Fruit fly (Drosophila melanogaster) whole organism, embryonic: Measurements from ENCODE around the gene Trm7-32.

Experiments used
- Asciz ChIP-seq: fragments of 200-800 bp; sonication (Bioruptor generic); optimal IDR thresholded peaks from 2 replicates; lab custom pipeline; 2017; ENCODE audit warnings: missing biosample characterization, mild to moderate bottlenecking, missing genetic modification characterization, missing genetic modification reagents
- Awh ChIP-seq: fragments of 200-800 bp; sonication (Bioruptor generic); IDR thresholded peaks from 2 replicates; pipeline ENCODE4, ENCODE4 v1.3.6; 2022; ENCODE audit warnings: missing biosample characterization, missing genetic modification characterization
- CG11085 ChIP-seq: fragments of 200-800 bp; sonication (Bioruptor generic); IDR thresholded peaks from 2 replicates; pipeline ENCODE4 v1.3.6; 2022; ENCODE audit warnings: missing biosample characterization, missing genetic modification characterization
- CG11504 ChIP-seq: fragments of 200-800 bp; sonication (Bioruptor generic); optimal IDR thresholded peaks from 3 replicates; lab custom pipeline; 2019; ENCODE audit warnings: missing biosample characterization, mild to moderate bottlenecking, missing genetic modification characterization, moderate library complexity
- CG12769 ChIP-seq: fragments of 200-800 bp; sonication (Bioruptor generic); optimal IDR thresholded peaks from 2 replicates; lab custom pipeline; 2019; ENCODE audit warnings: missing biosample characterization, mild to moderate bottlenecking, missing genetic modification characterization, moderate library complexity
- CG15011 ChIP-seq: fragments of 200-800 bp; sonication (Bioruptor generic); optimal IDR thresholded peaks from 3 replicates; lab custom pipeline; 2018; ENCODE audit warnings: missing biosample characterization, mild to moderate bottlenecking, missing genetic modification characterization
- CG15479 ChIP-seq: fragments of 200-800 bp; sonication (Bioruptor generic); optimal IDR thresholded peaks from 3 replicates; lab custom pipeline; 2019; ENCODE audit warnings: missing biosample characterization, mild to moderate bottlenecking, missing genetic modification characterization, moderate library complexity
- CG18619 ChIP-seq: fragments of 200-800 bp; sonication (Bioruptor generic); optimal IDR thresholded peaks from 3 replicates; lab custom pipeline; 2017; ENCODE audit warnings: missing biosample characterization, mild to moderate bottlenecking, missing genetic modification characterization
- CG2120 ChIP-seq: fragments of 200-800 bp; sonication (Bioruptor generic); optimal IDR thresholded peaks from 3 replicates; lab custom pipeline; 2016; ENCODE audit warnings: missing biosample characterization, missing genetic modification characterization
- CG3281 ChIP-seq: fragments of 200-800 bp; sonication (Bioruptor generic); optimal IDR thresholded peaks from 3 replicates; lab custom pipeline; 2017; ENCODE audit warnings: missing biosample characterization, mild to moderate bottlenecking, missing genetic modification characterization
- CG4282 ChIP-seq: fragments of 200-800 bp; sonication (Bioruptor generic); optimal IDR thresholded peaks from 2 replicates; lab custom pipeline; 2016; ENCODE audit warnings: missing biosample characterization, missing genetic modification characterization
- CG4404 ChIP-seq: fragments of 200-800 bp; sonication (Bioruptor generic); IDR thresholded peaks from 2 replicates; pipeline ENCODE4 v1.3.6; 2022; ENCODE audit warnings: missing biosample characterization, missing genetic modification characterization
- CG4707 ChIP-seq: fragments of 200-800 bp; sonication (Bioruptor generic); optimal IDR thresholded peaks from 2 replicates; lab custom pipeline; 2018; ENCODE audit warnings: missing biosample characterization, mild to moderate bottlenecking, missing genetic modification characterization, moderate library complexity
- CG5245 ChIP-seq: fragments of 200-800 bp; sonication (Bioruptor generic); optimal IDR thresholded peaks from 3 replicates; lab custom pipeline; 2016; ENCODE audit warnings: missing biosample characterization, missing genetic modification characterization
- CG6813 ChIP-seq: fragments of 200-800 bp; sonication (Bioruptor generic); optimal IDR thresholded peaks from 2 replicates; lab custom pipeline; 2017; ENCODE audit warnings: missing biosample characterization, missing genetic modification characterization, mild to moderate bottlenecking, moderate library complexity, missing genetic modification reagents
- CG8290 ChIP-seq, 3 experiments: fragments of 200-800 bp; sonication (Bioruptor generic); optimal IDR thresholded peaks; 2 replicates each; lab custom pipeline; 2016 to 2019; ENCODE audit warnings: missing biosample characterization in 3 of 3, missing genetic modification characterization in 3 of 3, mild to moderate bottlenecking in 2 of 3, moderate library complexity in 1 of 3
- Chrac-16 ChIP-seq: fragments of 200-800 bp; sonication (Bioruptor generic); optimal IDR thresholded peaks from 3 replicates; lab custom pipeline; 2016; ENCODE audit warnings: missing biosample characterization, missing genetic modification characterization
- CrebB ChIP-seq: fragments of 200-800 bp; sonication (Bioruptor generic); optimal IDR thresholded peaks from 3 replicates; lab custom pipeline; 2018; ENCODE audit warnings: missing biosample characterization, mild to moderate bottlenecking, missing genetic modification characterization
- Dek ChIP-seq: fragments of 200-800 bp; sonication (Bioruptor generic); optimal IDR thresholded peaks from 3 replicates; lab custom pipeline; 2019; ENCODE audit warnings: missing biosample characterization, mild to moderate bottlenecking, missing genetic modification characterization, moderate library complexity
- ERR ChIP-seq: fragments of 200-800 bp; sonication (Bioruptor generic); optimal IDR thresholded peaks from 2 replicates; lab custom pipeline; 2016; ENCODE audit warnings: missing biosample characterization, missing genetic modification characterization
- Gsc ChIP-seq: fragments of 200-800 bp; sonication (Bioruptor generic); IDR thresholded peaks from 2 replicates; pipeline ENCODE4 v1.3.6; 2022; ENCODE audit warnings: missing biosample characterization, missing genetic modification characterization
- Gug ChIP-seq: fragments of 200-800 bp; sonication (Bioruptor generic); IDR thresholded peaks from 4 replicates; pipeline ENCODE4 v1.3.6; 2022; ENCODE audit warnings: missing biosample characterization, missing genetic modification characterization
- HHEX ChIP-seq: fragments of 200-800 bp; sonication (Bioruptor generic); optimal IDR thresholded peaks from 3 replicates; lab custom pipeline; 2017; ENCODE audit warnings: missing biosample characterization, mild to moderate bottlenecking, missing genetic modification characterization, missing genetic modification reagents
- Kr ChIP-seq: fragments of 200-800 bp; sonication (Bioruptor generic); optimal IDR thresholded peaks from 2 replicates; lab custom pipeline; 2017; ENCODE audit warnings: missing biosample characterization, mild to moderate bottlenecking, missing genetic modification characterization
- Lhr ChIP-seq: fragments of 200-800 bp; sonication (Bioruptor generic); optimal IDR thresholded peaks from 3 replicates; lab custom pipeline; 2017; ENCODE audit warnings: mild to moderate bottlenecking, missing biosample characterization, missing genetic modification reagents, missing genetic modification characterization
- MTF-1 ChIP-seq: fragments of 200-800 bp; sonication (Bioruptor generic); optimal IDR thresholded peaks from 2 replicates; lab custom pipeline; 2018; ENCODE audit warnings: missing biosample characterization, mild to moderate bottlenecking, missing genetic modification characterization, borderline replicate concordance
- Mad ChIP-seq: fragments of 200-800 bp; sonication (Bioruptor generic); optimal IDR thresholded peaks from 2 replicates; lab custom pipeline; 2016; ENCODE audit warnings: missing biosample characterization, missing genetic modification characterization
- Optix ChIP-seq: fragments of 200-800 bp; sonication (Bioruptor generic); IDR thresholded peaks from 3 replicates; pipeline ENCODE4 v1.3.6; 2022; ENCODE audit warnings: missing biosample characterization, missing genetic modification characterization
- Pdp1 ChIP-seq, 2 experiments: fragments of 200-800 bp; sonication (Bioruptor generic); optimal IDR thresholded peaks; 3 replicates each; lab custom pipeline; 2016; ENCODE audit warnings: missing biosample characterization in 2 of 2, missing genetic modification characterization in 2 of 2, mild to moderate bottlenecking in 1 of 2, moderate library complexity in 1 of 2
- Ptx1 ChIP-seq: fragments of 200-800 bp; sonication (Bioruptor generic); IDR thresholded peaks from 2 replicates; pipeline ENCODE4 v1.3.6; 2022; ENCODE audit warnings: missing biosample characterization, missing genetic modification characterization
- TFAM ChIP-seq: fragments of 200-800 bp; sonication (Bioruptor generic); optimal IDR thresholded peaks from 2 replicates; lab custom pipeline; 2017; ENCODE audit warnings: missing biosample characterization, missing genetic modification characterization, inconsistent platforms
- bigmax ChIP-seq: fragments of 200-800 bp; sonication (Bioruptor generic); optimal IDR thresholded peaks from 2 replicates; lab custom pipeline; 2018; ENCODE audit warnings: missing biosample characterization, mild to moderate bottlenecking, missing genetic modification characterization
- crc ChIP-seq: fragments of 200-800 bp; sonication (Bioruptor generic); optimal IDR thresholded peaks from 2 replicates; lab custom pipeline; 2016; ENCODE audit warnings: missing biosample characterization, missing genetic modification characterization
- disco-r ChIP-seq: fragments of 200-800 bp; sonication (Bioruptor generic); optimal IDR thresholded peaks from 2 replicates; lab custom pipeline; 2016; ENCODE audit warnings: missing biosample characterization, missing genetic modification characterization
- gcm2 ChIP-seq: fragments of 200-800 bp; sonication (Bioruptor generic); optimal IDR thresholded peaks from 2 replicates; lab custom pipeline; 2016; ENCODE audit warnings: missing biosample characterization, missing genetic modification characterization
- gsb ChIP-seq: fragments of 200-800 bp; sonication (Bioruptor generic); IDR thresholded peaks from 2 replicates; pipeline ENCODE4 v1.3.6; 2022; ENCODE audit warnings: missing biosample characterization, missing genetic modification characterization
- gsb-n ChIP-seq: fragments of 200-800 bp; sonication (Bioruptor generic); optimal IDR thresholded peaks from 3 replicates; lab custom pipeline; 2018; ENCODE audit warnings: missing biosample characterization, mild to moderate bottlenecking, missing genetic modification characterization
- her ChIP-seq: fragments of 200-800 bp; sonication (Bioruptor generic); optimal IDR thresholded peaks from 2 replicates; lab custom pipeline; 2016; ENCODE audit warnings: missing biosample characterization, missing genetic modification characterization
- inv ChIP-seq: fragments of 200-800 bp; sonication (Bioruptor generic); IDR thresholded peaks from 2 replicates; pipeline ENCODE4 v1.3.6; 2022; ENCODE audit warnings: missing biosample characterization, missing genetic modification characterization; ENCODE audit not compliant: partially characterized antibody
- kah ChIP-seq: fragments of 200-800 bp; sonication (Bioruptor generic); optimal IDR thresholded peaks from 2 replicates; lab custom pipeline; 2018; ENCODE audit warnings: missing biosample characterization, mild to moderate bottlenecking, missing genetic modification characterization
- nau ChIP-seq: fragments of 200-800 bp; sonication (Bioruptor generic); optimal IDR thresholded peaks from 3 replicates; lab custom pipeline; 2017; ENCODE audit warnings: missing biosample characterization, mild to moderate bottlenecking, missing genetic modification characterization, missing genetic modification reagents
- nerfin-2 ChIP-seq: fragments of 200-800 bp; sonication (Bioruptor generic); IDR thresholded peaks from 2 replicates; pipeline ENCODE4 v1.3.6; 2022; ENCODE audit warnings: missing biosample characterization, missing genetic modification characterization; ENCODE audit not compliant: partially characterized antibody
- onecut ChIP-seq: fragments of 200-800 bp; sonication (Bioruptor generic); IDR thresholded peaks from 2 replicates; pipeline ENCODE4 v1.3.6; 2022; ENCODE audit warnings: missing biosample characterization, missing genetic modification characterization
- org-1 ChIP-seq: fragments of 200-800 bp; sonication (Bioruptor generic); optimal IDR thresholded peaks from 2 replicates; lab custom pipeline; 2017; ENCODE audit warnings: missing biosample characterization, missing genetic modification characterization
- seq ChIP-seq: fragments of 200-800 bp; sonication (Bioruptor generic); IDR thresholded peaks from 2 replicates; pipeline ENCODE4 v1.3.6; 2022; ENCODE audit warnings: missing biosample characterization, missing genetic modification characterization
- sug ChIP-seq: fragments of 200-800 bp; optimal IDR thresholded peaks from 2 replicates; lab custom pipeline; 2019; ENCODE audit warnings: missing biosample characterization, mild to moderate bottlenecking, missing genetic modification characterization, moderate library complexity
- unpg ChIP-seq: fragments of 200-800 bp; sonication (Bioruptor generic); optimal IDR thresholded peaks from 3 replicates; lab custom pipeline; 2018; ENCODE audit warnings: missing biosample characterization, mild to moderate bottlenecking, missing genetic modification characterization, moderate library complexity
- wor ChIP-seq: fragments of 200-800 bp; sonication (Bioruptor generic); IDR thresholded peaks from 2 replicates; pipeline ENCODE4 v1.3.6; 2022; ENCODE audit warnings: missing biosample characterization, missing genetic modification characterization

Gene Trm7-32

DNA sequence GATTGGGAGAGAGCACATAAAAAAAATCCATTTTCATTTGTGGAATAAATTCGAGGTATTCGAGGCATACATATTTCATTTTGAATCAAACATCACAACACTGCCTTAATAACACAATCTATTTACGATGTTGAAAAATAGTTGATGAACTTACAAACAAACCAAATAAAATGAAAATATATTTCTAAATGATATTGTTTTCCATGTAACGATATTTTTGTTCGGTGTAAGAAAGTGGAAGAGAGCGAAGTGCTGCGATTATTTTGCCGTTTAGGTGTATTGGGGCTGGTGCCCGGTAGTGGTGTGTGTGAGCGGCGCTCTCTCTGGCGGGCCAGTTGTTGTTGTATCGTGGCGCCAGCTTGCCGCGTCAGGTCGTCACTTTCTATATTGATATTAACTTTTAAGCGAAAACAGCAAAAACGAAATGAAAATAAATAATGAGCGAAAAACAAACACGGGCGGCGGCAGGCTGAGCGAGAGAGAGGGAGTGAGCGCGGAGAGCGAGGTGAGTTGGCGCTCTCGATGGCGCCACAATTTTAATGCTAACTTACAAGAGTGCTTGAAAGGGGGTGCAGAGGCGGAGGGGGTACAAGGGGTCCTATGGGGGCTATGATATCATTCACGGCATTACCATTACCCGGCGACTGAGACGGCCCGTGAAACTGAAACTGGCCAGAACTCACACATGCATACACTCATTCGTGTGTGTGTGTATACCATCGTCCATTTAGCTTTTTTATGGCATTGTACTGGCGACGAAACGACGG is 24.7 kb downstream of the Trm7-32 start (continued):
- TF ChIP-seq MTF-1 (GFP tag; lab: Kevin White, UChicago), result peak; percentile 62
- TF ChIP-seq gsb (GFP tag; lab: Robert Waterston, UW), result peak; percentile 73
- no peak for TF ChIP-seq nerfin-2 (GFP tag; lab: Robert Waterston, UW)
- TF ChIP-seq CG11504 (tag; lab: Kevin White, UChicago), result peak; percentile 95
- peak; percentile 96 for TF ChIP-seq CG12769 (tag; lab: Kevin White, UChicago)
- no peak for TF ChIP-seq inv
- TF ChIP-seq Pdp1 (GFP tag; optimal IDR thresholded peaks at IDR 0.05; lab: Kevin White, UChicago), result peak; percentile 83 to 92
- peak; percentile 84 for TF ChIP-seq crc (GFP tag; lab: Kevin White, UChicago)
- peak; percentile 78 for TF ChIP-seq sug
- no peak for TF ChIP-seq Gsc (GFP tag; lab: Robert Waterston, UW)
- peak; percentile 65 for TF ChIP-seq Lhr (GFP tag; lab: Kevin White, UChicago)
- TF ChIP-seq CG15011, result peak; percentile 88
- TF ChIP-seq CG4707 (GFP tag; lab: Kevin White, UChicago), result peak; percentile 72
- TF ChIP-seq CG6813 (GFP tag; lab: Kevin White, UChicago), result peak; percentile 90
- peak; percentile 52 for TF ChIP-seq TFAM (GFP tag; lab: Kevin White, UChicago)
- peak; percentile 81 for TF ChIP-seq Mad (GFP tag; lab: Kevin White, UChicago)
- TF ChIP-seq ERR (GFP tag; lab: Kevin White, UChicago), result peak; percentile 84
- peak; percentile 90 for TF ChIP-seq nau (GFP tag; lab: Kevin White, UChicago)
- TF ChIP-seq CG8290 (GFP tag; optimal IDR thresholded peaks at IDR 0.05; lab: Kevin White, UChicago), result peak; percentile 70
- peak; percentile 62 to 93 for TF ChIP-seq CG8290 (tag; optimal IDR thresholded peaks at IDR 0.05; lab: Kevin White, UChicago)
- TF ChIP-seq kah (GFP tag; lab: Kevin White, UChicago), result peak; percentile 82
- peak; percentile 92 for TF ChIP-seq Chrac-16
- TF ChIP-seq bigmax (GFP tag; lab: Kevin White, UChicago), result peak; percentile 5
- TF ChIP-seq Dek (tag; lab: Kevin White, UChicago), result peak; percentile 85
- peak; percentile 98 for TF ChIP-seq CG2120 (GFP tag; lab: Kevin White, UChicago)
- peak; percentile 97 for TF ChIP-seq unpg (GFP tag; lab: Kevin White, UChicago)
- peak; percentile 74 for TF ChIP-seq her (GFP tag; lab: Kevin White, UChicago)
- TF ChIP-seq CrebB (tag; lab: Kevin White, UChicago), result peak; percentile 81
- TF ChIP-seq CG11085 (GFP tag; lab: Robert Waterston, UW), result peak; percentile 45
- TF ChIP-seq wor, result peak; percentile 88
- peak; percentile 77 for TF ChIP-seq onecut (GFP tag; lab: Robert Waterston, UW)
- peak; percentile 95 for TF ChIP-seq Asciz (GFP tag; lab: Kevin White, UChicago)
- TF ChIP-seq disco-r (GFP tag; lab: Kevin White, UChicago), result peak; percentile 64
- TF ChIP-seq CG15479 (GFP tag; lab: Kevin White, UChicago), result no peak
- peak; percentile 90 for TF ChIP-seq gsb-n (tag; lab: Kevin White, UChicago)
- peak; percentile 95 for TF ChIP-seq Ptx1
- peak; percentile 86 for TF ChIP-seq CG5245 (GFP tag; lab: Kevin White, UChicago)
- TF ChIP-seq Gug (GFP tag; lab: Robert Waterston, UW), result peak; percentile 76
- TF ChIP-seq CG4282 (GFP tag; lab: Kevin White, UChicago), result peak; percentile 55
- TF ChIP-seq Optix (GFP tag; lab: Robert Waterston, UW), result no peak
- peak; percentile 86 for TF ChIP-seq gcm2 (GFP tag; lab: Kevin White, UChicago)
- TF ChIP-seq CG3281 (GFP tag; lab: Kevin White, UChicago), result peak; percentile 94
- peak; percentile 81 for TF ChIP-seq seq
- TF ChIP-seq Kr (GFP tag; lab: Kevin White, UChicago), result no peak
- TF ChIP-seq CG4404, result peak; percentile 66
- peak; percentile 87 for TF ChIP-seq Awh (GFP tag; lab: Robert Waterston, UW)
- peak; percentile 96 for TF ChIP-seq org-1 (GFP tag; lab: Kevin White, UChicago)
- TF ChIP-seq CG18619, result peak; percentile 92
- TF ChIP-seq HHEX, result peak; percentile 89
